Fruit fly (Drosophila melanogaster) whole organism, embryonic: ENCODE data around the gene CG43072.

Experiments
- Abd-B ChIP-seq: fragments of 200-800 bp; sonication (Bioruptor generic); optimal IDR thresholded peaks from 2 replicates; lab custom pipeline; 2018; ENCODE audit warnings: missing biosample characterization, mild to moderate bottlenecking, missing genetic modification characterization, moderate library complexity
- CG10209 ChIP-seq: fragments of 200-800 bp; sonication (Bioruptor generic); optimal IDR thresholded peaks from 3 replicates; lab custom pipeline; 2017; ENCODE audit warnings: missing biosample characterization, mild to moderate bottlenecking, missing genetic modification characterization, missing genetic modification reagents
- CG10321 ChIP-seq: fragments of 200-800 bp; sonication (Bioruptor generic); IDR thresholded peaks from 2 replicates; pipeline ENCODE4 v1.3.6; 2022; ENCODE audit warnings: missing biosample characterization, missing genetic modification characterization
- CG10431 ChIP-seq: fragments of 200-800 bp; sonication (Bioruptor generic); optimal IDR thresholded peaks from 3 replicates; lab custom pipeline; 2018; ENCODE audit warnings: missing biosample characterization, mild to moderate bottlenecking, missing genetic modification characterization
- CG11093 ChIP-seq: fragments of 200-800 bp; sonication (Bioruptor generic); IDR thresholded peaks from 3 replicates; pipeline ENCODE4 v1.3.6; 2022; ENCODE audit warnings: missing biosample characterization, missing genetic modification characterization
- CG11560 ChIP-seq: fragments of 200-800 bp; sonication (Bioruptor generic); IDR thresholded peaks from 3 replicates; pipeline ENCODE4 v1.3.6; 2022; ENCODE audit warnings: missing biosample characterization, missing genetic modification characterization
- CG11723 ChIP-seq: fragments of 200-800 bp; sonication (Bioruptor generic); optimal IDR thresholded peaks from 2 replicates; lab custom pipeline; 2017; ENCODE audit warnings: missing biosample characterization, mild to moderate bottlenecking, missing genetic modification characterization
- CG12104 ChIP-seq: fragments of 200-800 bp; sonication (Bioruptor generic); optimal IDR thresholded peaks from 3 replicates; lab custom pipeline; 2016; ENCODE audit warnings: missing biosample characterization, missing genetic modification characterization
- CG12236 ChIP-seq: fragments of 200-800 bp; sonication (Bioruptor generic); optimal IDR thresholded peaks from 2 replicates; lab custom pipeline; 2016; ENCODE audit warnings: missing biosample characterization, missing genetic modification characterization
- CG13123 ChIP-seq: fragments of 200-800 bp; sonication (Bioruptor generic); optimal IDR thresholded peaks from 2 replicates; lab custom pipeline; 2016; ENCODE audit warnings: missing biosample characterization, missing genetic modification characterization
- CG17385 ChIP-seq: fragments of 200-800 bp; sonication (Bioruptor generic); optimal IDR thresholded peaks from 3 replicates; lab custom pipeline; 2018; ENCODE audit warnings: missing biosample characterization, mild to moderate bottlenecking, missing genetic modification characterization
- CG18262 ChIP-seq: fragments of 200-800 bp; optimal IDR thresholded peaks from 3 replicates; lab custom pipeline; 2019; ENCODE audit warnings: missing biosample characterization, mild to moderate bottlenecking, missing genetic modification characterization, moderate library complexity
- CG18619 ChIP-seq: fragments of 200-800 bp; sonication (Bioruptor generic); optimal IDR thresholded peaks from 3 replicates; lab custom pipeline; 2017; ENCODE audit warnings: missing biosample characterization, mild to moderate bottlenecking, missing genetic modification characterization
- CG18764 ChIP-seq: fragments of 200-800 bp; sonication (Bioruptor generic); optimal IDR thresholded peaks from 3 replicates; lab custom pipeline; 2016; ENCODE audit warnings: missing biosample characterization, missing genetic modification characterization
- CG2129 ChIP-seq: fragments of 200-800 bp; sonication (Bioruptor generic); IDR thresholded peaks from 2 replicates; pipeline ENCODE4 v1.3.6; 2022; ENCODE audit warnings: missing biosample characterization, missing genetic modification characterization; ENCODE audit not compliant: partially characterized antibody
- CG2199 ChIP-seq: fragments of 200-800 bp; sonication (Bioruptor generic); IDR thresholded peaks from 3 replicates; pipeline ENCODE4 v1.3.6; 2022; ENCODE audit warnings: missing biosample characterization, missing genetic modification characterization
- CG2678 ChIP-seq: fragments of 200-800 bp; sonication (Bioruptor generic); optimal IDR thresholded peaks from 3 replicates; lab custom pipeline; 2019; ENCODE audit warnings: missing biosample characterization, mild to moderate bottlenecking, missing genetic modification characterization, moderate library complexity
- CG31388 ChIP-seq: fragments of 200-800 bp; sonication (Bioruptor generic); optimal IDR thresholded peaks from 2 replicates; lab custom pipeline; 2016; ENCODE audit warnings: missing biosample characterization, missing genetic modification characterization
- CG32772 ChIP-seq: fragments of 200-800 bp; sonication (Bioruptor generic); IDR thresholded peaks from 2 replicates; pipeline ENCODE4 v1.3.6; 2022; ENCODE audit warnings: missing biosample characterization, missing genetic modification characterization
- CkIIα-i1 ChIP-seq: fragments of 200-800 bp; sonication (Bioruptor generic); IDR thresholded peaks from 2 replicates; pipeline ENCODE4 v1.3.6; 2022; ENCODE audit warnings: missing biosample characterization, missing genetic modification characterization
- CrebB ChIP-seq: fragments of 200-800 bp; sonication (Bioruptor generic); optimal IDR thresholded peaks from 3 replicates; lab custom pipeline; 2018; ENCODE audit warnings: missing biosample characterization, mild to moderate bottlenecking, missing genetic modification characterization
- D ChIP-seq, 2 experiments: fragments of 200-800 bp in 1 of 2; fragments of >200 bp in 1 of 2; sonication (Bioruptor generic) in 1 of 2; optimal IDR thresholded peaks; 2 replicates in 1 of 2; 3 replicates in 1 of 2; lab custom pipeline; 2017; ENCODE audit warnings: mild to moderate bottlenecking in 1 of 2, missing biosample characterization in 1 of 2, missing genetic modification characterization in 1 of 2, missing genetic modification reagents in 1 of 2
- Dref ChIP-seq: fragments of 200-800 bp; sonication (Bioruptor generic); IDR thresholded peaks from 2 replicates; pipeline ENCODE4 v1.3.6; 2022; ENCODE audit warnings: missing biosample characterization, missing genetic modification characterization
- H2.0 ChIP-seq: fragments of 200-800 bp; sonication (Bioruptor generic); IDR thresholded peaks from 2 replicates; pipeline ENCODE4 v1.3.6; 2022; ENCODE audit warnings: missing biosample characterization, missing genetic modification characterization
- HHEX ChIP-seq: fragments of 200-800 bp; sonication (Bioruptor generic); optimal IDR thresholded peaks from 3 replicates; lab custom pipeline; 2017; ENCODE audit warnings: missing biosample characterization, mild to moderate bottlenecking, missing genetic modification characterization, missing genetic modification reagents
- HLHmδ ChIP-seq: fragments of 200-800 bp; sonication (Bioruptor generic); optimal IDR thresholded peaks from 2 replicates; lab custom pipeline; 2018; ENCODE audit warnings: missing biosample characterization, mild to moderate bottlenecking, missing genetic modification characterization, moderate library complexity
- HmgZ ChIP-seq: fragments of 200-800 bp; sonication (Bioruptor generic); optimal IDR thresholded peaks from 2 replicates; lab custom pipeline; 2018; ENCODE audit warnings: missing biosample characterization, mild to moderate bottlenecking, missing genetic modification characterization
- Hmx ChIP-seq: fragments of 200-800 bp; sonication (Bioruptor generic); optimal IDR thresholded peaks from 2 replicates; lab custom pipeline; 2016; ENCODE audit warnings: missing biosample characterization, missing genetic modification characterization
- Hr39 ChIP-seq: fragments of >200 bp; optimal IDR thresholded peaks from 2 replicates; lab custom pipeline; 2017
- Hr78 ChIP-seq, 2 experiments: fragments of 200-800 bp in 1 of 2; fragments of >200 bp in 1 of 2; sonication (Bioruptor generic) in 1 of 2; optimal IDR thresholded peaks; 2 replicates each; lab custom pipeline; 2017 to 2019; ENCODE audit warnings: missing biosample characterization in 2 of 2, missing genetic modification characterization in 2 of 2, mild to moderate bottlenecking in 1 of 2, moderate library complexity in 1 of 2
- Jarid2 ChIP-seq: fragments of 200-800 bp; sonication (Bioruptor generic); optimal IDR thresholded peaks from 3 replicates; lab custom pipeline; 2017; ENCODE audit warnings: mild to moderate bottlenecking, missing biosample characterization, missing genetic modification reagents, missing genetic modification characterization
- MTF-1 ChIP-seq: fragments of 200-800 bp; sonication (Bioruptor generic); optimal IDR thresholded peaks from 2 replicates; lab custom pipeline; 2018; ENCODE audit warnings: missing biosample characterization, mild to moderate bottlenecking, missing genetic modification characterization, borderline replicate concordance
- NC2β ChIP-seq: fragments of 200-800 bp; sonication (Bioruptor generic); optimal IDR thresholded peaks from 2 replicates; lab custom pipeline; 2016; ENCODE audit warnings: missing biosample characterization, missing genetic modification characterization
- Poxn ChIP-seq: fragments of 200-800 bp; sonication (Bioruptor generic); IDR thresholded peaks from 2 replicates; pipeline ENCODE4 v1.3.6; 2022; ENCODE audit warnings: missing biosample characterization, missing genetic modification characterization
- Scr ChIP-seq: fragments of 200-800 bp; sonication (Bioruptor generic); IDR thresholded peaks from 2 replicates; pipeline ENCODE4 v1.3.6; 2022; ENCODE audit warnings: missing biosample characterization, missing genetic modification characterization; ENCODE audit not compliant: partially characterized antibody
- Vsx1 ChIP-seq: fragments of 200-800 bp; sonication (Bioruptor generic); optimal IDR thresholded peaks from 2 replicates; lab custom pipeline; 2017; ENCODE audit warnings: missing biosample characterization, mild to moderate bottlenecking, missing genetic modification characterization, missing genetic modification reagents
- Xbp1 ChIP-seq: fragments of 200-800 bp; sonication (Bioruptor generic); optimal IDR thresholded peaks from 3 replicates; lab custom pipeline; 2016; ENCODE audit warnings: missing biosample characterization, mild to moderate bottlenecking, missing genetic modification characterization
- amos ChIP-seq: fragments of 200-800 bp; sonication (Bioruptor generic); IDR thresholded peaks from 2 replicates; pipeline ENCODE4 v1.3.6; 2022; ENCODE audit warnings: missing biosample characterization, missing genetic modification characterization; ENCODE audit not compliant: partially characterized antibody
- ara ChIP-seq: fragments of 200-800 bp; sonication (Bioruptor generic); IDR thresholded peaks from 2 replicates; pipeline ENCODE4 v1.3.6; 2022; ENCODE audit warnings: missing biosample characterization, missing genetic modification characterization
- br ChIP-seq: fragments of >200 bp; optimal IDR thresholded peaks from 2 replicates; lab custom pipeline; 2017
- chif ChIP-seq, 2 experiments: fragments of 200-800 bp; sonication (Bioruptor generic); optimal IDR thresholded peaks; 3 replicates each; lab custom pipeline; 2016; ENCODE audit warnings: missing biosample characterization in 2 of 2, missing genetic modification characterization in 2 of 2
- dm ChIP-seq: fragments of 200-800 bp; sonication (Bioruptor generic); optimal IDR thresholded peaks from 3 replicates; lab custom pipeline; 2016; ENCODE audit warnings: missing biosample characterization, missing genetic modification characterization
- dmrt11E ChIP-seq: fragments of 200-800 bp; sonication (Bioruptor generic); optimal IDR thresholded peaks from 3 replicates; lab custom pipeline; 2018; ENCODE audit warnings: missing biosample characterization, mild to moderate bottlenecking, missing genetic modification characterization, moderate library complexity
- jigr1 ChIP-seq: fragments of 200-800 bp; sonication (Bioruptor generic); IDR thresholded peaks from 3 replicates; pipeline ENCODE4 v1.3.6; 2022; ENCODE audit warnings: missing biosample characterization, missing genetic modification characterization
- pita ChIP-seq: fragments of 200-800 bp; sonication (Bioruptor generic); optimal IDR thresholded peaks from 2 replicates; lab custom pipeline; 2017; ENCODE audit warnings: missing biosample characterization, mild to moderate bottlenecking, missing genetic modification characterization
- seq ChIP-seq: fragments of 200-800 bp; sonication (Bioruptor generic); IDR thresholded peaks from 2 replicates; pipeline ENCODE4 v1.3.6; 2022; ENCODE audit warnings: missing biosample characterization, missing genetic modification characterization
- tio ChIP-seq: fragments of 200-800 bp; sonication (Bioruptor generic); optimal IDR thresholded peaks from 2 replicates; lab custom pipeline; 2017; ENCODE audit warnings: missing biosample characterization, missing genetic modification characterization, inconsistent platforms
- vvl ChIP-seq: fragments of 200-800 bp; sonication (Bioruptor generic); IDR thresholded peaks from 2 replicates; pipeline ENCODE4 v1.3.6; 2022; ENCODE audit warnings: missing biosample characterization, missing genetic modification characterization
- wdn ChIP-seq: fragments of 200-800 bp; sonication (Bioruptor generic); IDR thresholded peaks from 2 replicates; pipeline ENCODE4 v1.3.6; 2022; ENCODE audit warnings: missing biosample characterization, missing genetic modification characterization
- z ChIP-seq: fragments of 200-800 bp; sonication (Bioruptor generic); IDR thresholded peaks from 3 replicates; pipeline ENCODE4 v1.3.6; 2022; ENCODE audit warnings: missing biosample characterization, missing genetic modification characterization

The CG43072 gene

DNA sequence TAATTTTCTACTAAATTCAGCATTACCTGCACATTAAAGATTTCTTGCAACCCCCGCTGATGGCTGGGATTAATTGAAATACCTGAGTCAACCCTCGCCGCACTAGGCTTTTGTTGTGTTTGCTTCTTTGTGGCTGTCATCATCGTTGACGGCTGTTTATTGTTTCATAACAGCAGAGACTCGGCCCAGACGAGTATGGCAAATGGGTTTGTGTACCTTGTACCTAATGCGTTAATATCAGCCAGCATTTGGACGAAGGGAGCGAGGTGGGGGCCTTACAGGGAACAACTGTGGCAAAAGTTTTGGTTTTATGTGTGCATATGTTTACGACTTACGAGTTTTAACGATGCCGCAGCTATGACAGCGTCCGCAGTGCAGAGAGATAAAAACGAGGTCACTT lies 9.8 kb upstream of the CG43072 start (continued):
- TF ChIP-seq br (no peak), CG32772 (GFP tag; lab: Robert Waterston, UW) (no peak), CG11093 (GFP tag; lab: Robert Waterston, UW) (no peak)

DNA sequence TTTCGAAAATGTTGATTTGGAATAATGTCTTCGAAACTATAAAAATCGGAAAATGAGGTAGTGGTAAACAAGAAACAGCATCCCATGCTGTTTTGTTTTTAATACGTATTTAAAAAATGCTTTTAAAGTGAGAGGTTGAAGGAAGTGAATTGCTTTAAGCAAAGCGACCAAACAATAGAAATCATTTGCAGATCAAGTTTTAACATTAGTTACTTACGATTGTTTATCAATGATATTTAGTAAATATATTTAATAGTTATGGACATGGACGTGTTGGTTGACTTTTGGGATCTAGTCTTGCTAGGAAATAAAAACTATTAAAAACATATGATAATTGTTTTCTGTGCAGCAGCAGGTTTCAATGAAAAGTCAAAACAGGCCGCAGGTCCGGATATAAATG lies 9.4 kb upstream of the CG43072 start:
- TF ChIP-seq tio (GFP tag; lab: Kevin White, UChicago) (peak; percentile 38), CG12236 (GFP tag; lab: Kevin White, UChicago) (no peak), jigr1 (GFP tag; lab: Robert Waterston, UW) (no peak), CG10321 (GFP tag; lab: Robert Waterston, UW) (no peak), pita (GFP tag; lab: Kevin White, UChicago) (no peak), D (optimal IDR thresholded peaks at IDR 0.05; lab: Kevin White, UChicago) (no peak), D (GFP tag; optimal IDR thresholded peaks at IDR 0.05; lab: Kevin White, UChicago) (peak; percentile 18), H2.0 (GFP tag; lab: Robert Waterston, UW) (no peak), CG31388 (GFP tag; lab: Kevin White, UChicago) (no peak), dmrt11E (tag; lab: Kevin White, UChicago) (no peak), CG10431 (no peak), HHEX (peak; percentile 3), HLHmδ (no peak), CG12104 (GFP tag; lab: Kevin White, UChicago) (peak; percentile 26), CG10209 (GFP tag; lab: Kevin White, UChicago) (peak; percentile 16), vvl (GFP tag; lab: Robert Waterston, UW) (no peak), Hr78 (GFP tag; optimal IDR thresholded peaks at IDR 0.05; lab: Kevin White, UChicago) (no peak), z (GFP tag; lab: Robert Waterston, UW) (no peak), CG18262 (peak; percentile 49), Scr (GFP tag; lab: Robert Waterston, UW) (no peak), CG18764 (GFP tag; lab: Kevin White, UChicago) (no peak), wdn (GFP tag; lab: Robert Waterston, UW) (no peak), CG2199 (GFP tag; lab: Robert Waterston, UW) (no peak), CG2678 (tag; lab: Kevin White, UChicago) (peak; percentile 39), CG11560 (tag; lab: Robert Waterston, UW) (no peak), ara (no peak), CG11723 (no peak), Xbp1 (GFP tag; lab: Kevin White, UChicago) (peak; percentile 3), chif (GFP tag; optimal IDR thresholded peaks at IDR 0.05; lab: Kevin White, UChicago) (no peak), Poxn (GFP tag; lab: Robert Waterston, UW) (no peak), Vsx1 (GFP tag; lab: Kevin White, UChicago) (no peak), Abd-B (no peak), br (no peak), Jarid2 (peak; percentile 8), CG13123 (GFP tag; lab: Kevin White, UChicago) (no peak), Hmx (GFP tag; lab: Kevin White, UChicago) (no peak), HmgZ (tag; lab: Kevin White, UChicago) (no peak), dm (GFP tag; lab: Kevin White, UChicago) (no peak), CkIIα-i1 (GFP tag; lab: Robert Waterston, UW) (no peak), CG17385 (GFP tag; lab: Kevin White, UChicago) (no peak), seq (GFP tag; lab: Robert Waterston, UW) (no peak), CG18619 (GFP tag; lab: Kevin White, UChicago) (no peak), Dref (no peak), MTF-1 (GFP tag; lab: Kevin White, UChicago) (no peak), NC2β (no peak), Hr39 (lab: Kevin White, UChicago) (no peak), amos (no peak), CrebB (tag; lab: Kevin White, UChicago) (no peak), CG2129 (no peak)
